Fruit fly (Drosophila melanogaster) S2 (cell line): ENCODE measurements around the gene Nep4.

Experiments
- CG8478 ChIP-seq: fragments of >200 bp; optimal IDR thresholded peaks from 2 replicates; lab custom pipeline; 2018
- CTCF ChIP-seq, 2 experiments: fragments of >200 bp; optimal IDR thresholded peaks; 2 replicates each; lab custom pipeline; 2018

Gene Nep4

dm6 chr3R:20659804-20660203 lies at the start of gene Nep4:
Gene Nep4 (minus strand): TSS chr3R:20659904.
- TF ChIP-seq CG8478 (lab: Kevin White, UChicago) (no peak), CTCF (optimal IDR thresholded peaks at IDR 0.05; lab: Kevin White, UChicago) (no peak)

- TF ChIP-seq CG8478 (lab: Kevin White, UChicago) (no peak), CTCF (optimal IDR thresholded peaks at IDR 0.05; lab: Kevin White, UChicago) (no peak)
These were observed 17.5 kb upstream of the Nep4 start, which contains the start of gene CG4000 for dm6 chr3R:20677251-20677650. Gene CG4000 (minus strand): TSS chr3R:20677351.

dm6 chr3R:20675772-20676171 lies 16.1 kb upstream of the Nep4 start:
- no peak for TF ChIP-seq CTCF (optimal IDR thresholded peaks at IDR 0.05; lab: Kevin White, UChicago)
- no peak for TF ChIP-seq CG8478 (lab: Kevin White, UChicago)

- TF ChIP-seq CG8478 (lab: Kevin White, UChicago) (no peak), CTCF (optimal IDR thresholded peaks at IDR 0.05; lab: Kevin White, UChicago) (no peak)
These were observed 9.4 kb upstream of the Nep4 start, which contains the start of gene Cpr92F for dm6 chr3R:20669040-20669621. Gene Cpr92F (plus strand): TSS chr3R:20669571.

dm6 chr3R:20656649-20657048 lies 3.1 kb downstream of the Nep4 start:
- TF ChIP-seq CG8478 (lab: Kevin White, UChicago) (no peak), CTCF (optimal IDR thresholded peaks at IDR 0.05; lab: Kevin White, UChicago) (no peak)

dm6 chr3R:20652350-20652749 lies 7.4 kb downstream of the Nep4 start, which contains the start of gene GluRIID:
Gene GluRIID (minus strand): TSS chr3R:20652450.
- TF ChIP-seq CTCF (optimal IDR thresholded peaks at IDR 0.05; lab: Kevin White, UChicago) = no peak
- no peak for TF ChIP-seq CG8478 (lab: Kevin White, UChicago)

dm6 chr3R:20648616-20649015 lies 11.1 kb downstream of the Nep4 start, which contains the start of gene GluRIIE:
Gene GluRIIE (minus strand): TSS chr3R:20648716.
- TF ChIP-seq CG8478 (lab: Kevin White, UChicago) (no peak), CTCF (optimal IDR thresholded peaks at IDR 0.05; lab: Kevin White, UChicago) (no peak)

- no peak for TF ChIP-seq CTCF (optimal IDR thresholded peaks at IDR 0.05; lab: Kevin White, UChicago)
These were observed 24.0 kb downstream of the Nep4 start for dm6 chr3R:20635735-20636134.

dm6 chr3R:20634674-20635594 lies 24.8 kb downstream of the Nep4 start, which contains the start of the genes Pi3K92E and Lrrk:
Gene Pi3K92E (minus strand): TSS chr3R:20634732.
Gene Lrrk (plus strand): TSS chr3R:20635480.
- TF ChIP-seq CG8478 (lab: Kevin White, UChicago) = no peak
- no peak for TF ChIP-seq CTCF (optimal IDR thresholded peaks at IDR 0.05; lab: Kevin White, UChicago)

dm6 chr3R:20633984-20634446 lies 25.7 kb downstream of the Nep4 start:
- TF ChIP-seq CTCF (optimal IDR thresholded peaks at IDR 0.05; lab: Kevin White, UChicago) = no peak

dm6 chr3R:20626123-20626522 lies 33.6 kb downstream of the Nep4 start:
- no peak for TF ChIP-seq CTCF (optimal IDR thresholded peaks at IDR 0.05; lab: Kevin White, UChicago)
- no peak for TF ChIP-seq CG8478 (lab: Kevin White, UChicago)

- TF ChIP-seq CG8478 (lab: Kevin White, UChicago) = no peak
- TF ChIP-seq CTCF (optimal IDR thresholded peaks at IDR 0.05; lab: Kevin White, UChicago) = peak in 1 of 2 experiments; percentile 26
These were observed 37.2 kb downstream of the Nep4 start for dm6 chr3R:20622297-20623168.

- TF ChIP-seq CTCF (optimal IDR thresholded peaks at IDR 0.05; lab: Kevin White, UChicago) = peak in 1 of 2 experiments; percentile 39
- no peak for TF ChIP-seq CG8478 (lab: Kevin White, UChicago)
These were observed 37.9 kb downstream of the Nep4 start, which contains the start of gene H for dm6 chr3R:20621805-20622286. Gene H (plus strand): TSS chr3R:20621938.

dm6 chr3R:20618947-20619346 lies 40.8 kb downstream of the Nep4 start:
- no peak for TF ChIP-seq CTCF (optimal IDR thresholded peaks at IDR 0.05; lab: Kevin White, UChicago)
- no peak for TF ChIP-seq CG8478 (lab: Kevin White, UChicago)
